Fruit fly (Drosophila melanogaster) whole organism, embryonic: Measurements from ENCODE around the gene CG3165.

Source experiments
- CG1024 ChIP-seq: fragments of 200-800 bp; sonication (Bioruptor generic); IDR thresholded peaks from 2 replicates; pipeline ENCODE4 v1.3.6; 2022; ENCODE audit warnings: missing biosample characterization, missing genetic modification characterization
- CG10654 ChIP-seq: fragments of 200-800 bp; sonication (Bioruptor generic); optimal IDR thresholded peaks from 2 replicates; lab custom pipeline; 2016; ENCODE audit warnings: missing biosample characterization, missing genetic modification characterization
- CG10959 ChIP-seq: fragments of 200-800 bp; sonication (Bioruptor generic); IDR thresholded peaks from 2 replicates; pipeline ENCODE4 v1.3.6; 2022; ENCODE audit warnings: missing biosample characterization, missing genetic modification characterization
- CG11247 ChIP-seq: fragments of 200-800 bp; sonication (Bioruptor generic); IDR thresholded peaks from 2 replicates; pipeline ENCODE4 v1.3.6; 2022; ENCODE audit warnings: missing biosample characterization, missing genetic modification characterization
- CG12236 ChIP-seq: fragments of 200-800 bp; sonication (Bioruptor generic); optimal IDR thresholded peaks from 2 replicates; lab custom pipeline; 2016; ENCODE audit warnings: missing biosample characterization, missing genetic modification characterization
- CG12299 ChIP-seq: fragments of 200-800 bp; sonication (Bioruptor generic); optimal IDR thresholded peaks from 2 replicates; lab custom pipeline; 2018; ENCODE audit warnings: missing biosample characterization, mild to moderate bottlenecking, missing genetic modification characterization
- CG1233 ChIP-seq: fragments of 200-800 bp; sonication (Bioruptor generic); optimal IDR thresholded peaks from 4 replicates; lab custom pipeline; 2018; ENCODE audit warnings: missing biosample characterization, mild to moderate bottlenecking, missing genetic modification characterization
- CG14441 ChIP-seq: fragments of 200-800 bp; sonication (Bioruptor generic); IDR thresholded peaks from 2 replicates; pipeline ENCODE4 v1.3.6; 2022; ENCODE audit warnings: missing biosample characterization, missing genetic modification characterization
- CG15011 ChIP-seq: fragments of 200-800 bp; sonication (Bioruptor generic); optimal IDR thresholded peaks from 3 replicates; lab custom pipeline; 2018; ENCODE audit warnings: missing biosample characterization, mild to moderate bottlenecking, missing genetic modification characterization
- CG15514 ChIP-seq: fragments of 200-800 bp; sonication (Bioruptor generic); optimal IDR thresholded peaks from 3 replicates; lab custom pipeline; 2017; ENCODE audit warnings: missing biosample characterization, missing genetic modification characterization, mild to moderate bottlenecking, moderate library complexity, missing genetic modification reagents
- CG1792 ChIP-seq: fragments of 200-800 bp; sonication (Bioruptor generic); optimal IDR thresholded peaks from 2 replicates; lab custom pipeline; 2016; ENCODE audit warnings: missing biosample characterization, missing genetic modification characterization
- CG2116 ChIP-seq: fragments of 200-800 bp; sonication (Bioruptor generic); optimal IDR thresholded peaks from 3 replicates; lab custom pipeline; 2018; ENCODE audit warnings: missing biosample characterization, mild to moderate bottlenecking, missing genetic modification characterization
- CG2120 ChIP-seq: fragments of 200-800 bp; sonication (Bioruptor generic); optimal IDR thresholded peaks from 3 replicates; lab custom pipeline; 2016; ENCODE audit warnings: missing biosample characterization, missing genetic modification characterization
- CG30403 ChIP-seq: fragments of 200-800 bp; sonication (Bioruptor generic); optimal IDR thresholded peaks from 3 replicates; lab custom pipeline; 2016; ENCODE audit warnings: missing biosample characterization, missing genetic modification characterization
- CG31365 ChIP-seq: fragments of 200-800 bp; sonication (Bioruptor generic); optimal IDR thresholded peaks from 2 replicates; lab custom pipeline; 2018; ENCODE audit warnings: missing biosample characterization, mild to moderate bottlenecking, missing genetic modification characterization
- CG31388 ChIP-seq: fragments of 200-800 bp; sonication (Bioruptor generic); optimal IDR thresholded peaks from 2 replicates; lab custom pipeline; 2016; ENCODE audit warnings: missing biosample characterization, missing genetic modification characterization
- CG33213 ChIP-seq: fragments of 200-800 bp; sonication (Bioruptor generic); optimal IDR thresholded peaks from 3 replicates; lab custom pipeline; 2016; ENCODE audit warnings: missing biosample characterization, missing genetic modification characterization
- CG6765 ChIP-seq: fragments of 200-800 bp; sonication (Bioruptor generic); optimal IDR thresholded peaks from 3 replicates; lab custom pipeline; 2017; ENCODE audit warnings: missing biosample characterization, mild to moderate bottlenecking, missing genetic modification characterization
- CG6854 ChIP-seq: fragments of 200-800 bp; sonication (Bioruptor generic); optimal IDR thresholded peaks from 3 replicates; lab custom pipeline; 2017; ENCODE audit warnings: missing biosample characterization, mild to moderate bottlenecking, missing genetic modification characterization
- CG7357 ChIP-seq: fragments of 200-800 bp; sonication (Bioruptor generic); IDR thresholded peaks from 3 replicates; pipeline ENCODE4 v1.3.6; 2022; ENCODE audit warnings: missing biosample characterization, missing genetic modification characterization
- CrebB ChIP-seq: fragments of 200-800 bp; sonication (Bioruptor generic); optimal IDR thresholded peaks from 3 replicates; lab custom pipeline; 2018; ENCODE audit warnings: missing biosample characterization, mild to moderate bottlenecking, missing genetic modification characterization
- Deaf1 ChIP-seq: fragments of 200-800 bp; optimal IDR thresholded peaks from 3 replicates; lab custom pipeline; 2019; ENCODE audit warnings: missing biosample characterization, mild to moderate bottlenecking, missing genetic modification characterization, moderate library complexity
- H2.0 ChIP-seq: fragments of 200-800 bp; sonication (Bioruptor generic); IDR thresholded peaks from 2 replicates; pipeline ENCODE4 v1.3.6; 2022; ENCODE audit warnings: missing biosample characterization, missing genetic modification characterization
- Lhr ChIP-seq: fragments of 200-800 bp; sonication (Bioruptor generic); optimal IDR thresholded peaks from 3 replicates; lab custom pipeline; 2017; ENCODE audit warnings: mild to moderate bottlenecking, missing biosample characterization, missing genetic modification reagents, missing genetic modification characterization
- Lpt ChIP-seq: fragments of >200 bp; optimal IDR thresholded peaks from 2 replicates; lab custom pipeline; 2018; ENCODE audit warnings: missing biosample characterization, missing genetic modification characterization
- Oaz ChIP-seq: fragments of 200-800 bp; sonication (Bioruptor generic); IDR thresholded peaks from 2 replicates; pipeline ENCODE4 v1.3.6; 2022; ENCODE audit warnings: missing biosample characterization, missing genetic modification characterization
- Ravus ChIP-seq: fragments of 200-800 bp; sonication (Bioruptor generic); IDR thresholded peaks from 2 replicates; pipeline ENCODE4 v1.3.6; 2022; ENCODE audit warnings: missing biosample characterization, missing genetic modification characterization
- Side ChIP-seq: fragments of 200-800 bp; sonication (Bioruptor generic); optimal IDR thresholded peaks from 2 replicates; lab custom pipeline; 2016; ENCODE audit warnings: missing biosample characterization, missing genetic modification characterization
- Sin3A ChIP-seq: fragments of >200 bp; optimal IDR thresholded peaks from 2 replicates; lab custom pipeline; 2018
- Sry-β ChIP-seq: fragments of 200-800 bp; sonication (Bioruptor generic); optimal IDR thresholded peaks from 2 replicates; lab custom pipeline; 2018; ENCODE audit warnings: missing biosample characterization, mild to moderate bottlenecking, missing genetic modification characterization, moderate library complexity
- TFAM ChIP-seq: fragments of 200-800 bp; sonication (Bioruptor generic); optimal IDR thresholded peaks from 2 replicates; lab custom pipeline; 2017; ENCODE audit warnings: missing biosample characterization, missing genetic modification characterization, inconsistent platforms
- Usf ChIP-seq: fragments of 200-800 bp; sonication (Bioruptor generic); optimal IDR thresholded peaks from 2 replicates; lab custom pipeline; 2017; ENCODE audit warnings: missing genotype, missing biosample characterization, missing genetic modification characterization
- ac ChIP-seq: fragments of 200-800 bp; sonication (Bioruptor generic); optimal IDR thresholded peaks from 3 replicates; lab custom pipeline; 2017; ENCODE audit warnings: missing biosample characterization, mild to moderate bottlenecking, missing genetic modification characterization
- ara ChIP-seq: fragments of 200-800 bp; sonication (Bioruptor generic); IDR thresholded peaks from 2 replicates; pipeline ENCODE4 v1.3.6; 2022; ENCODE audit warnings: missing biosample characterization, missing genetic modification characterization
- ato ChIP-seq: fragments of 200-800 bp; sonication (Bioruptor generic); IDR thresholded peaks from 2 replicates; pipeline ENCODE4 v1.3.6; 2022; ENCODE audit warnings: missing biosample characterization, missing genetic modification characterization; ENCODE audit not compliant: partially characterized antibody
- az2 ChIP-seq: fragments of 200-800 bp; sonication (Bioruptor generic); optimal IDR thresholded peaks from 3 replicates; lab custom pipeline; 2016; ENCODE audit warnings: missing biosample characterization, missing genetic modification characterization
- chm ChIP-seq: fragments of 200-800 bp; sonication (Bioruptor generic); IDR thresholded peaks from 2 replicates; pipeline ENCODE4 v1.3.6; 2022; ENCODE audit warnings: missing biosample characterization, missing genetic modification characterization
- danr ChIP-seq: fragments of 200-800 bp; sonication (Bioruptor generic); IDR thresholded peaks from 2 replicates; pipeline ENCODE4 v1.3.6; 2022; ENCODE audit warnings: missing biosample characterization, missing genetic modification characterization
- emc ChIP-seq: fragments of 200-800 bp; sonication (Bioruptor generic); optimal IDR thresholded peaks from 2 replicates; lab custom pipeline; 2016; ENCODE audit warnings: missing biosample characterization, missing genetic modification characterization
- fd64A ChIP-seq: fragments of 200-800 bp; sonication (Bioruptor generic); optimal IDR thresholded peaks from 3 replicates; lab custom pipeline; 2018; ENCODE audit warnings: missing biosample characterization, mild to moderate bottlenecking, missing genetic modification characterization
- gsb ChIP-seq: fragments of 200-800 bp; sonication (Bioruptor generic); IDR thresholded peaks from 2 replicates; pipeline ENCODE4 v1.3.6; 2022; ENCODE audit warnings: missing biosample characterization, missing genetic modification characterization
- gt ChIP-seq: fragments of 200-800 bp; sonication (Bioruptor generic); IDR thresholded peaks from 2 replicates; pipeline ENCODE4 v1.3.6; 2022; ENCODE audit warnings: missing biosample characterization, missing genetic modification characterization
- kay ChIP-seq: fragments of 200-800 bp; sonication (Bioruptor generic); optimal IDR thresholded peaks from 2 replicates; lab custom pipeline; 2016; ENCODE audit warnings: missing biosample characterization, missing genetic modification characterization
- mld ChIP-seq: fragments of 200-800 bp; sonication (Bioruptor generic); IDR thresholded peaks from 3 replicates; pipeline ENCODE4 v1.3.6; 2022; ENCODE audit warnings: missing biosample characterization, missing genetic modification characterization; ENCODE audit not compliant: partially characterized antibody
- pho ChIP-seq: fragments of 200-800 bp; sonication (Bioruptor generic); optimal IDR thresholded peaks from 2 replicates; lab custom pipeline; 2016; ENCODE audit warnings: missing biosample characterization, missing genetic modification characterization
- pum ChIP-seq: fragments of 200-800 bp; sonication (Bioruptor generic); optimal IDR thresholded peaks from 2 replicates; lab custom pipeline; 2016; ENCODE audit warnings: missing biosample characterization, missing genetic modification characterization
- ro ChIP-seq: fragments of 200-800 bp; sonication (Bioruptor generic); IDR thresholded peaks from 2 replicates; pipeline ENCODE4 v1.3.6; 2022; ENCODE audit warnings: missing biosample characterization, missing genetic modification characterization
- row ChIP-seq: fragments of 200-800 bp; sonication (Bioruptor generic); IDR thresholded peaks from 3 replicates; pipeline ENCODE4 v1.3.6; 2022; ENCODE audit warnings: missing biosample characterization, missing genetic modification characterization
- tgo ChIP-seq: fragments of 200-800 bp; sonication (Bioruptor generic); IDR thresholded peaks from 3 replicates; pipeline ENCODE4 v1.3.6; 2022; ENCODE audit warnings: missing biosample characterization, missing genetic modification characterization
- tin ChIP-seq: fragments of 200-800 bp; sonication (Bioruptor generic); optimal IDR thresholded peaks from 3 replicates; lab custom pipeline; 2016; ENCODE audit warnings: missing biosample characterization, missing genetic modification characterization
- tx ChIP-seq: fragments of 200-800 bp; sonication (Bioruptor generic); optimal IDR thresholded peaks from 2 replicates; lab custom pipeline; 2016; ENCODE audit warnings: missing biosample characterization, missing genetic modification characterization
- wor ChIP-seq: fragments of 200-800 bp; sonication (Bioruptor generic); IDR thresholded peaks from 2 replicates; pipeline ENCODE4 v1.3.6; 2022; ENCODE audit warnings: missing biosample characterization, missing genetic modification characterization
- zen2 ChIP-seq: fragments of 200-800 bp; sonication (Bioruptor generic); IDR thresholded peaks from 3 replicates; pipeline ENCODE4 v1.3.6; 2022; ENCODE audit warnings: missing biosample characterization, missing genetic modification characterization; ENCODE audit not compliant: partially characterized antibody
- zf30C ChIP-seq: fragments of 200-800 bp; sonication (Bioruptor generic); optimal IDR thresholded peaks from 3 replicates; lab custom pipeline; 2018; ENCODE audit warnings: missing biosample characterization, mild to moderate bottlenecking, missing genetic modification characterization

The CG3165 gene

dm6 chr2L:3003399-3003798, 26.5 kb downstream of the CG3165 start (continued):
- TF ChIP-seq tx (GFP tag; lab: Kevin White, UChicago) (no peak), CG11247 (GFP tag; lab: Robert Waterston, UW) (no peak), CrebB (tag; lab: Kevin White, UChicago) (no peak), CG14441 (GFP tag; lab: Robert Waterston, UW) (no peak), Lpt (no peak), tgo (GFP tag; lab: Robert Waterston, UW) (no peak; the same call in 2 of the 3 replicates), CG2120 (no peak), ara (peak; percentile 46; the same call in 1 of the 2 replicates), fd64A (GFP tag; lab: Kevin White, UChicago) (peak; percentile 52), gt (GFP tag; lab: Robert Waterston, UW) (no peak), CG7357 (GFP tag; lab: Robert Waterston, UW) (no peak), CG1024 (GFP tag; lab: Robert Waterston, UW) (no peak), CG30403 (GFP tag; lab: Kevin White, UChicago) (peak; percentile 24), CG15011 (GFP tag; lab: Kevin White, UChicago) (no peak), CG10654 (GFP tag; lab: Kevin White, UChicago) (peak; percentile 16), zen2 (no peak), tin (GFP tag; lab: Kevin White, UChicago) (peak; percentile 16), Sin3A (lab: Kevin White, UChicago) (no peak), CG1792 (no peak), az2 (GFP tag; lab: Kevin White, UChicago) (peak; percentile 17), Ravus (GFP tag; lab: Robert Waterston, UW) (no peak), mld (no peak), wor (GFP tag; lab: Robert Waterston, UW) (peak; percentile 49), CG12299 (tag; lab: Kevin White, UChicago) (no peak), CG31365 (tag; lab: Kevin White, UChicago) (no peak), danr (GFP tag; lab: Robert Waterston, UW) (no peak), Oaz (GFP tag; lab: Robert Waterston, UW) (no peak), zf30C (GFP tag; lab: Kevin White, UChicago) (no peak), CG10959 (no peak), pum (peak; percentile 20), gsb (GFP tag; lab: Robert Waterston, UW) (no peak), CG1233 (GFP tag; lab: Kevin White, UChicago) (peak; percentile 56), emc (GFP tag; lab: Kevin White, UChicago) (no peak), Side (GFP tag; lab: Kevin White, UChicago) (no peak), ato (GFP tag; lab: Robert Waterston, UW) (no peak), ro (GFP tag; lab: Robert Waterston, UW) (no peak), CG12236 (no peak), CG15514 (GFP tag; lab: Kevin White, UChicago) (no peak), row (GFP tag; lab: Robert Waterston, UW) (peak; percentile 51; the same call in 2 of the 3 replicates), Deaf1 (tag; lab: Kevin White, UChicago) (no peak), CG2116 (no peak), chm (GFP tag; lab: Robert Waterston, UW) (no peak), CG6765 (GFP tag; lab: Kevin White, UChicago) (no peak), ac (GFP tag; lab: Kevin White, UChicago) (no peak), kay (GFP tag; lab: Kevin White, UChicago) (no peak), Usf (no peak), TFAM (no peak), H2.0 (GFP tag; lab: Robert Waterston, UW) (0 out of 2 replicates have a peak, but pooled peaks have one; percentile 25), Lhr (GFP tag; lab: Kevin White, UChicago) (peak; percentile 16), CG6854 (GFP tag; lab: Kevin White, UChicago) (no peak), Sry-β (GFP tag; lab: Kevin White, UChicago) (no peak), CG33213 (GFP tag; lab: Kevin White, UChicago) (no peak), CG31388 (GFP tag; lab: Kevin White, UChicago) (no peak), pho (no peak)
